Fruit fly (Drosophila melanogaster) whole organism, embryonic: ENCODE results near the gene mAcon2.

Source experiments
- CG10209 ChIP-seq: fragments of 200-800 bp; sonication (Bioruptor generic); optimal IDR thresholded peaks from 3 replicates; lab custom pipeline; 2017; ENCODE audit warnings: missing biosample characterization, mild to moderate bottlenecking, missing genetic modification characterization, missing genetic modification reagents
- CG17802 ChIP-seq: fragments of 200-800 bp; sonication (Bioruptor generic); optimal IDR thresholded peaks from 2 replicates; lab custom pipeline; 2018; ENCODE audit warnings: missing biosample characterization, mild to moderate bottlenecking, missing genetic modification characterization, moderate library complexity
- CG18011 ChIP-seq: fragments of 200-800 bp; sonication (Bioruptor generic); optimal IDR thresholded peaks from 2 replicates; lab custom pipeline; 2017; ENCODE audit warnings: missing biosample characterization, missing genetic modification characterization, mild to moderate bottlenecking, moderate library complexity, missing genotype
- CG4730 ChIP-seq: fragments of 200-800 bp; sonication (Bioruptor generic); IDR thresholded peaks from 2 replicates; pipeline ENCODE4 v1.3.6; 2022; ENCODE audit warnings: missing biosample characterization, missing genetic modification characterization
- CG5953 ChIP-seq: fragments of 200-800 bp; sonication (Bioruptor generic); IDR thresholded peaks from 2 replicates; pipeline ENCODE4 v1.3.6; 2022; ENCODE audit warnings: missing biosample characterization, missing genetic modification characterization
- Nf-YA ChIP-seq: fragments of 200-800 bp; sonication (Bioruptor generic); IDR thresholded peaks from 2 replicates; pipeline ENCODE4 v1.3.6; 2022; ENCODE audit warnings: missing biosample characterization, missing genetic modification characterization

DNA sequence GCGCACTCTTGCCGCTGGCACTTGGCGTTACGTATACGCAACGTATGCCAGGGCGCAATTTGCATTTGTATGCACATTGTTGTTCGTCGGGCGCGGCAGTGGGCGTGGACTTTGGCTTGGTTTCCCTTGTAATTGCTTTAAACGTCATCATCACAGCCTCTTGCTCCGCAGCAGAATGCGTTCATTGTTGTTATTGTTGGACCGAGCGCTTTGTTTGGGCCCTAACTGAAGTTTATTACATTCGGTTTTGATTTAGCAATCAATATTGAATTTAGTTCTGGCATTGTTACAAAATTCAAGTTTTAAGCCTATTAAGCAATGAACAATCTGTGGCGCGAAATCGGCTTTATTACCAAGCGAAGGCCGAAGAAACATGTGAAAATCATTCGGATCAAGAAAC, 48.9 kb upstream of the mAcon2 start, which contains the start of gene CG43449:
- TF ChIP-seq CG10209 (GFP tag; lab: Kevin White, UChicago) (no peak), CG5953 (GFP tag; lab: Robert Waterston, UW) (no peak), CG17802 (tag; lab: Kevin White, UChicago) (no peak), CG4730 (no peak), Nf-YA (no peak), CG18011 (GFP tag; lab: Kevin White, UChicago) (no peak)
